Fruit fly (Drosophila melanogaster): ENCODE data around the gene CG13795.
A peak's percentile ranks its signal among the peaks of the same experiment; 100 is the strongest.

The CG13795 gene

dm6 chr2L:7702383-7703188 is 23.5 kb downstream of the CG13795 start, which contains the start of gene Tep3 (continued):
- TF ChIP-seq Ets65A (GFP tag) (peak; percentile 9), CG5245 (GFP tag; optimal IDR thresholded peaks at IDR 0.05) (peak; percentile 11), CG14710 (tag; optimal IDR thresholded peaks at IDR 0.05) (no peak), usp (GFP tag; optimal IDR thresholded peaks at IDR 0.05) (no peak), ci (GFP tag; IDR thresholded peaks at IDR 0.05) (peak; percentile 35; the same call in 1 of the 3 replicates), CG10543 (GFP tag; optimal IDR thresholded peaks at IDR 0.05) (peak; percentile 9), H2.0 (GFP tag; IDR thresholded peaks at IDR 0.05) (no peak), CG9932 (GFP tag; IDR thresholded peaks at IDR 0.05) (peak; percentile 62), CG15011 (GFP tag; optimal IDR thresholded peaks at IDR 0.05) (no peak), sug (tag; optimal IDR thresholded peaks at IDR 0.05) (peak; percentile 6), Meics (GFP tag; optimal IDR thresholded peaks at IDR 0.05) (peak; percentile 24), Antp (GFP tag; optimal IDR thresholded peaks at IDR 0.05) (peak; percentile 20), GATAe (GFP tag; conservative IDR thresholded peaks at IDR 0.05) (no peak), MESR4 (GFP tag; optimal IDR thresholded peaks at IDR 0.05) (no peak), CG8388 (GFP tag; optimal IDR thresholded peaks at IDR 0.05) (no peak), prd (optimal IDR thresholded peaks at IDR 0.05) (no peak), prd (GFP tag; IDR thresholded peaks at IDR 0.05) (0 out of 3 replicates have a peak, but pooled peaks have one; percentile 37), CG34422 (GFP tag; IDR thresholded peaks at IDR 0.05) (no peak), ERR (GFP tag; optimal IDR thresholded peaks at IDR 0.05) (peak; percentile 33), oc (tag; optimal IDR thresholded peaks at IDR 0.05) (peak; percentile 50), pnt (GFP tag; optimal IDR thresholded peaks at IDR 0.05) (no peak), CG5953 (GFP tag; IDR thresholded peaks at IDR 0.05) (no peak), CG11560 (tag; IDR thresholded peaks at IDR 0.05) (no peak), Oli (tag; optimal IDR thresholded peaks at IDR 0.05) (no peak), CG8290 (GFP tag; optimal IDR thresholded peaks at IDR 0.05) (no peak), CG8290 (tag; optimal IDR thresholded peaks at IDR 0.05) (peak in 1 of 2 experiments; percentile 55), ato (GFP tag; IDR thresholded peaks at IDR 0.05; ENCODE audit: partially characterized antibody) (no peak), CG12744 (GFP tag; optimal IDR thresholded peaks at IDR 0.05) (no peak), CG10274 (GFP tag; optimal IDR thresholded peaks at IDR 0.05) (no peak), Dbx (GFP tag; IDR thresholded peaks at IDR 0.05) (peak; percentile 59; the same call in 2 of the 3 replicates), Hr78 (GFP tag; optimal IDR thresholded peaks at IDR 0.05) (no peak), h (optimal IDR thresholded peaks at IDR 0.05) (no peak), CG10267 (tag; optimal IDR thresholded peaks at IDR 0.05) (no peak), lov (optimal IDR thresholded peaks at IDR 0.05) (no peak), lov (GFP tag; IDR thresholded peaks at IDR 0.05) (no peak), CG2712 (tag; optimal IDR thresholded peaks at IDR 0.05) (no peak), btn (GFP tag; optimal IDR thresholded peaks at IDR 0.05) (no peak), Lhr (GFP tag; optimal IDR thresholded peaks at IDR 0.05) (peak; percentile 29), Bgb (GFP tag; IDR thresholded peaks at IDR 0.05; ENCODE audit: partially characterized antibody) (peak; percentile 32; the same call in 1 of the 2 replicates), shn (GFP tag; optimal IDR thresholded peaks at IDR 0.05) (no peak), sc (optimal IDR thresholded peaks at IDR 0.05) (no peak), sc (GFP tag; optimal IDR thresholded peaks at IDR 0.05) (no peak), CG10209 (GFP tag; optimal IDR thresholded peaks at IDR 0.05) (peak; percentile 31), CG10565 (GFP tag; optimal IDR thresholded peaks at IDR 0.05) (no peak), cas (GFP tag; IDR thresholded peaks at IDR 0.05) (no peak), sens (GFP tag) (peak; percentile 80), Xbp1 (GFP tag; optimal IDR thresholded peaks at IDR 0.05) (peak; percentile 28), Rfx (GFP tag; IDR thresholded peaks at IDR 0.05) (0 out of 2 replicates have a peak, but pooled peaks have one; percentile 59), HLH54F (GFP tag; optimal IDR thresholded peaks at IDR 0.05) (peak; percentile 33), Med (GFP tag) (peak; percentile 92), CG12659 (GFP tag; optimal IDR thresholded peaks at IDR 0.05) (peak; percentile 13)
